Worm (Caenorhabditis elegans) whole organism, L1 larva: ENCODE results near the gene ham-1.

Experiments
- ama-1 ChIP-seq: fragments of 150-350 bp; optimal IDR thresholded peaks from 2 replicates; lab custom pipeline; 2014
- dpl-1 ChIP-seq, 3 experiments: fragments of 150-350 bp in 2 of 3; sonication (generic microtip) in 1 of 3; optimal IDR thresholded peaks; 2 replicates each; lab custom pipeline; 2014 to 2017; ENCODE audit warnings: missing biosample characterization in 3 of 3, missing genetic modification characterization in 3 of 3, missing genetic modification reagents in 3 of 3
- egl-27 ChIP-seq, 2 experiments: fragments of 150-350 bp in 1 of 2; sonication (generic microtip); optimal IDR thresholded peaks; 3 replicates each; lab custom pipeline; 2017 to 2018; ENCODE audit warnings: missing biosample characterization in 2 of 2, missing genetic modification characterization in 2 of 2, missing genetic modification reagents in 2 of 2
- isw-1 ChIP-seq: fragments of 200-800 bp; sonication (Bioruptor generic); IDR thresholded peaks from 2 replicates; pipeline ENCODE4 v1.3.6; 2022; ENCODE audit warnings: missing genetic modification characterization, missing compliant biosample characterization
- jun-1 ChIP-seq: fragments of 150-350 bp; optimal IDR thresholded peaks from 2 replicates; lab custom pipeline; 2014; ENCODE audit warnings: missing biosample characterization, missing genetic modification reagents, missing genetic modification characterization
- lin-15B ChIP-seq: fragments of 150-350 bp; sonication (generic microtip); optimal IDR thresholded peaks from 3 replicates; lab custom pipeline; 2014; ENCODE audit warnings: missing biosample characterization, missing genetic modification characterization
- ztf-11 ChIP-seq, 2 experiments: sonication (generic microtip); optimal IDR thresholded peaks; 2 replicates each; lab custom pipeline; 2016 to 2017; ENCODE audit warnings: missing genetic modification characterization in 2 of 2, missing biosample characterization in 1 of 2, missing compliant biosample characterization in 1 of 2

DNA sequence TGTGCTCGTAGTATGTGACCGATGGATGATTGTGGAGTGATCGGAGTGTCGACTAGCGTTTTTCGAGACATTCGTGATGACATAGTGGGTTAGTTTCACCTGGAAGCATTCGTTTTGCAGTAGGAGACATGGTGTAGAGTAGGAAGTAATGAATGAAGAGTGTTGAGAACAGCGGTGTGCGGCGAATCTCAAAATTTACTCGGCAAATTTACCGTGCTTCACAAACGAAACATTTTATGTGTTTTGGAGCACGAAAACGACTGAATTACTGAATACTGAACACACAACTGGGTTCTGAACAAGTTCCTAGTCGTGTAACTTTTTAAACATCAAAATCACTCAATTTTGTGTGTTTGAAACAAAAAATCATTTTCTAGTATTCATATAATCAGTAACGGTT is 39.1 kb downstream of the ham-1 start, which contains the start of gene K08E7.6:
- TF ChIP-seq egl-27 (tag; optimal IDR thresholded peaks at IDR 0.05; lab: Kevin White, UChicago): no peak
- TF ChIP-seq ztf-11 (tag; optimal IDR thresholded peaks at IDR 0.05; lab: Kevin White, UChicago): no peak
- TF ChIP-seq dpl-1 (GFP tag; optimal IDR thresholded peaks at IDR 0.05; lab: Kevin White, UChicago): no peak
- TF ChIP-seq ama-1 (lab: Kevin White, UChicago): no peak
- TF ChIP-seq lin-15B (tag; lab: Kevin White, UChicago): no peak
- no peak for TF ChIP-seq isw-1 (GFP tag; lab: Robert Waterston, UW)
- no peak for TF ChIP-seq jun-1 (tag; lab: Kevin White, UChicago)
